Worm (Caenorhabditis elegans): Measurements from ENCODE around the gene col-128.

DNA sequence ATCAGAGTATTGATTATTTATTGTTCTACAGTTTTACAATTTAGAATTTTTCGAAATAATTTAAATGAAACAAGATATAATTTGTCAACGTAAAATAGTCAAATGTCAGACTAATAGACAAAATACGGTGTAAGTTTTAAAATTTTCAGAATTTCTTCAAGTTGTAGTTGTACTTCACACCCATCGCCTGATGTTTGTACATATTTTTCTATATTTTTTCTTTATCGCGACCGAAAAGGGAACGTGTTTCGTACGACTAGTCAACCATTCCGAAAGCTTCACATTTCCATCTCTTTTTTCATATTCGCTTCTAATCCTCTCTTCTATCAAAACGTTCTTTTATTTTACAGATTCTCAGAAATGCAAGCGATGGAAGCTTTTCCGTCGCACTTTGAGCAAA, 47.3 kb downstream of the col-128 start, which contains the start of gene twk-25:
- no peak for TF ChIP-seq fax-1 (tag; optimal IDR thresholded peaks at IDR 0.05)
- TF ChIP-seq ceh-22 (tag; optimal IDR thresholded peaks at IDR 0.05): no peak
- TF ChIP-seq fkh-6 (tag; optimal IDR thresholded peaks at IDR 0.05): no peak
- TF ChIP-seq madf-2 (tag; optimal IDR thresholded peaks at IDR 0.05): no peak
- TF ChIP-seq dve-1 (tag; optimal IDR thresholded peaks at IDR 0.05): no peak
- TF ChIP-seq unc-86 (tag; optimal IDR thresholded peaks at IDR 0.05): no peak
- TF ChIP-seq T23F11.4 (GFP tag; optimal IDR thresholded peaks at IDR 0.05): no peak
- TF ChIP-seq ceh-18 (tag; optimal IDR thresholded peaks at IDR 0.05): no peak
- no peak for TF ChIP-seq ama-1 (optimal IDR thresholded peaks at IDR 0.05)
- no peak for TF ChIP-seq pax-1 (tag; optimal IDR thresholded peaks at IDR 0.05)
- TF ChIP-seq pha-4 (tag; optimal IDR thresholded peaks at IDR 0.05): no peak
- no peak for TF ChIP-seq unc-55 (GFP tag; optimal IDR thresholded peaks at IDR 0.05)
- TF ChIP-seq Y22D7AL.16 (tag; optimal IDR thresholded peaks at IDR 0.05): no peak
